Worm (Caenorhabditis elegans): ENCODE results near the gene C02F5.3.

ce11 chrIII:8289181-8289580 is 43.5 kb downstream of the C02F5.3 start:
- TF ChIP-seq klf-2 (GFP tag; conservative IDR thresholded peaks at IDR 0.05), result no peak
- TF ChIP-seq med-1 (GFP tag; optimal IDR thresholded peaks at IDR 0.05; ENCODE audit: insufficient read depth), result no peak
- TF ChIP-seq ztf-29 (GFP tag; IDR thresholded peaks at IDR 0.05), result no peak
- no peak for TF ChIP-seq flt-1 (GFP tag; IDR thresholded peaks at IDR 0.05)
- TF ChIP-seq ref-1 (GFP tag; conservative IDR thresholded peaks at IDR 0.05), result no peak
- TF ChIP-seq tab-1 (GFP tag; IDR thresholded peaks at IDR 0.05), result no peak
